Worm (Caenorhabditis elegans): ENCODE results near the gene C36C9.5.

DNA sequence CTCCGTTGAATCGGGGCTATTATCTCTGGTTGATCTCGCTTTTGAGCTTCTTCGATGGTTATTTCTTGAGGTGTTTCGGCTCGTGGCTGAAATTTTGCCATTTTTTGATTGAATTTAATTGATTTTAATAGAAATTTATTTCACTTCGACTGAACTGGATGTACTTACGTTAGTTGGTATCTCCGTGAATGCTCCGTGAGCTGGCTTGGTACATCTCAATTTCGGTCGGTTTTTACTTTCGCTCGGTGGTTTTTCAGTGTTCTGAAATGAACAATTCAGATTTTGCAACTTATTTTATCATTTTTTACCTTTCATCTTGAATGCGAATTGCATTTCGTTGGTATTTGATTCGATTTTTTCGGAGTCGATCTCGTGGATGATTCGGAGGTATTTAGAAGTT lies 38.8 kb downstream of the C36C9.5 start, which contains the start of gene R09H3.2:
- no peak for TF ChIP-seq fos-1 (tag; optimal IDR thresholded peaks at IDR 0.05)
- no peak for TF ChIP-seq elt-3 (tag; optimal IDR thresholded peaks at IDR 0.05)
- TF ChIP-seq R02D3.7 (tag; optimal IDR thresholded peaks at IDR 0.05), result no peak
- no peak for TF ChIP-seq mdl-1 (tag; optimal IDR thresholded peaks at IDR 0.05)
- TF ChIP-seq egl-27 (tag; optimal IDR thresholded peaks at IDR 0.05), result no peak
- no peak for TF ChIP-seq dmd-4 (tag; optimal IDR thresholded peaks at IDR 0.05)
- no peak for TF ChIP-seq nhr-77 (tag; optimal IDR thresholded peaks at IDR 0.05)
- no peak for TF ChIP-seq snpc-4 (tag; optimal IDR thresholded peaks at IDR 0.05)
- TF ChIP-seq lin-11 (tag; optimal IDR thresholded peaks at IDR 0.05), result no peak
- no peak for TF ChIP-seq lin-39 (tag; optimal IDR thresholded peaks at IDR 0.05)
- TF ChIP-seq ztf-4 (tag; optimal IDR thresholded peaks at IDR 0.05), result no peak
